Worm (Caenorhabditis elegans) whole organism, early embryonic: Measurements from ENCODE around the gene C03B1.4.

Source experiments
- F13C5.2 ChIP-seq: sonication (generic microtip); optimal IDR thresholded peaks from 2 replicates; lab custom pipeline; 2017; ENCODE audit warnings: mild to moderate bottlenecking, missing genetic modification characterization, inconsistent platforms, missing compliant biosample characterization
- ama-1 ChIP-seq: fragments of 150-350 bp; optimal IDR thresholded peaks from 2 replicates; lab custom pipeline; 2014
- ceh-13 ChIP-seq: fragments of 200-800 bp; sonication (Bioruptor generic); optimal IDR thresholded peaks from 2 replicates; lab custom pipeline; 2018; ENCODE audit warnings: mild to moderate bottlenecking, missing genetic modification characterization, missing compliant biosample characterization
- ceh-36 ChIP-seq: sonication (generic microtip); optimal IDR thresholded peaks from 2 replicates; lab custom pipeline; 2016; ENCODE audit warnings: missing genetic modification characterization, inconsistent platforms, missing compliant biosample characterization
- ets-7 ChIP-seq: sonication (generic microtip); optimal IDR thresholded peaks from 2 replicates; lab custom pipeline; 2016; ENCODE audit warnings: missing genotype, missing genetic modification characterization, missing compliant biosample characterization
- flt-1 ChIP-seq: fragments of 200-800 bp; sonication (Bioruptor generic); IDR thresholded peaks from 2 replicates; pipeline ENCODE4 v1.3.6; 2022; ENCODE audit warnings: missing genetic modification characterization, missing compliant biosample characterization
- hmbx-1 ChIP-seq: sonication (generic microtip); optimal IDR thresholded peaks from 2 replicates; lab custom pipeline; 2016; ENCODE audit warnings: mild to moderate bottlenecking, missing genetic modification characterization, missing compliant biosample characterization
- hnd-1 ChIP-seq: sonication (generic microtip); optimal IDR thresholded peaks from 2 replicates; lab custom pipeline; 2016; ENCODE audit warnings: missing genetic modification characterization, missing compliant biosample characterization
- pes-1 ChIP-seq: fragments of 200-800 bp; sonication (Bioruptor generic); IDR thresholded peaks from 2 replicates; pipeline ENCODE4 v1.3.6; 2022; ENCODE audit warnings: missing genetic modification reagents, missing genetic modification characterization, missing compliant biosample characterization
- scrt-1 ChIP-seq: fragments of 200-800 bp; sonication (Bioruptor generic); IDR thresholded peaks from 2 replicates; pipeline ENCODE4 v1.3.6; 2022; ENCODE audit warnings: missing genetic modification characterization, missing compliant biosample characterization
- sea-1 ChIP-seq: fragments of 200-800 bp; sonication (Bioruptor generic); conservative IDR thresholded peaks from 2 replicates; pipeline ENCODE4 v1.3.6; 2022; ENCODE audit warnings: missing genetic modification characterization, missing compliant biosample characterization
- tbx-37 ChIP-seq: fragments of 200-800 bp; sonication (Bioruptor generic); conservative IDR thresholded peaks from 2 replicates; pipeline ENCODE4 v1.3.6; 2022; ENCODE audit warnings: missing genetic modification reagents, missing genetic modification characterization, missing compliant biosample characterization
- tra-4 ChIP-seq: sonication (generic microtip); optimal IDR thresholded peaks from 2 replicates; lab custom pipeline; 2017; ENCODE audit warnings: missing genetic modification characterization, missing compliant biosample characterization

- no peak for TF ChIP-seq flt-1 (GFP tag; lab: Robert Waterston, UW)
- no peak for TF ChIP-seq sea-1
- no peak for TF ChIP-seq ceh-36 (tag; lab: Kevin White, UChicago)
- no peak for TF ChIP-seq ama-1 (lab: Kevin White, UChicago)
- TF ChIP-seq hnd-1 (tag; lab: Kevin White, UChicago) = no peak
- no peak for TF ChIP-seq ceh-13
- TF ChIP-seq tra-4 (tag; lab: Kevin White, UChicago) = no peak
- TF ChIP-seq scrt-1 (GFP tag; lab: Robert Waterston, UW) = no peak
- TF ChIP-seq F13C5.2 (tag; lab: Kevin White, UChicago) = no peak
- TF ChIP-seq hmbx-1 = no peak
- no peak for TF ChIP-seq tbx-37 (GFP tag; lab: Robert Waterston, UW)
- no peak for TF ChIP-seq ets-7 (tag; lab: Kevin White, UChicago)
- no peak for TF ChIP-seq pes-1 (GFP tag; lab: Robert Waterston, UW)
Observed at ce11 chrX:6355030-6355635, 9.2 kb upstream of the C03B1.4 start, which contains the start of gene C03B1.5.
